Fruit fly (Drosophila melanogaster) whole organism, embryonic: ENCODE data around the gene Doc2.

Experiments used
- Atf-2 ChIP-seq: fragments of 200-800 bp; sonication (Bioruptor generic); optimal IDR thresholded peaks from 2 replicates; lab custom pipeline; 2016; ENCODE audit warnings: missing biosample characterization, missing genetic modification characterization
- Bteb2 ChIP-seq: fragments of 200-800 bp; sonication (Bioruptor generic); optimal IDR thresholded peaks from 2 replicates; lab custom pipeline; 2016; ENCODE audit warnings: missing biosample characterization, missing genetic modification characterization
- CG11247 ChIP-seq: fragments of 200-800 bp; sonication (Bioruptor generic); IDR thresholded peaks from 2 replicates; pipeline ENCODE4 v1.3.6; 2022; ENCODE audit warnings: missing biosample characterization, missing genetic modification characterization
- CG11504 ChIP-seq: fragments of 200-800 bp; sonication (Bioruptor generic); optimal IDR thresholded peaks from 3 replicates; lab custom pipeline; 2019; ENCODE audit warnings: missing biosample characterization, mild to moderate bottlenecking, missing genetic modification characterization, moderate library complexity
- CG12659 ChIP-seq: fragments of 200-800 bp; sonication (Bioruptor generic); optimal IDR thresholded peaks from 3 replicates; lab custom pipeline; 2017; ENCODE audit warnings: mild to moderate bottlenecking, missing biosample characterization, missing genetic modification reagents, missing genetic modification characterization
- CG14441 ChIP-seq: fragments of 200-800 bp; sonication (Bioruptor generic); IDR thresholded peaks from 2 replicates; pipeline ENCODE4 v1.3.6; 2022; ENCODE audit warnings: missing biosample characterization, missing genetic modification characterization
- CG14860 ChIP-seq: fragments of 200-800 bp; sonication (Bioruptor generic); IDR thresholded peaks from 3 replicates; pipeline ENCODE4 v1.3.6; 2022; ENCODE audit warnings: missing biosample characterization, missing genetic modification characterization; ENCODE audit not compliant: partially characterized antibody
- CG14965 ChIP-seq: fragments of 200-800 bp; sonication (Bioruptor generic); optimal IDR thresholded peaks from 2 replicates; lab custom pipeline; 2016; ENCODE audit warnings: missing biosample characterization, missing genetic modification characterization, borderline replicate concordance
- CG15269 ChIP-seq: fragments of 200-800 bp; sonication (Bioruptor generic); optimal IDR thresholded peaks from 2 replicates; lab custom pipeline; 2018; ENCODE audit warnings: missing biosample characterization, mild to moderate bottlenecking, missing genetic modification characterization, moderate library complexity
- CG15514 ChIP-seq: fragments of 200-800 bp; sonication (Bioruptor generic); optimal IDR thresholded peaks from 3 replicates; lab custom pipeline; 2017; ENCODE audit warnings: missing biosample characterization, missing genetic modification characterization, mild to moderate bottlenecking, moderate library complexity, missing genetic modification reagents
- CG1603 ChIP-seq: fragments of 200-800 bp; sonication (Bioruptor generic); optimal IDR thresholded peaks from 2 replicates; lab custom pipeline; 2019; ENCODE audit warnings: missing biosample characterization, mild to moderate bottlenecking, missing genetic modification characterization, moderate library complexity
- CG17186 ChIP-seq: fragments of 200-800 bp; sonication (Bioruptor generic); optimal IDR thresholded peaks from 3 replicates; lab custom pipeline; 2017; ENCODE audit warnings: missing biosample characterization, missing genetic modification reagents, missing genetic modification characterization
- CG3281 ChIP-seq: fragments of 200-800 bp; sonication (Bioruptor generic); optimal IDR thresholded peaks from 3 replicates; lab custom pipeline; 2017; ENCODE audit warnings: missing biosample characterization, mild to moderate bottlenecking, missing genetic modification characterization
- CG3847 ChIP-seq: fragments of 200-800 bp; sonication (Bioruptor generic); IDR thresholded peaks from 2 replicates; pipeline ENCODE4 v1.3.6; 2022; ENCODE audit warnings: missing biosample characterization, missing genetic modification characterization
- CG4424 ChIP-seq: fragments of 200-800 bp; sonication (Bioruptor generic); optimal IDR thresholded peaks from 3 replicates; lab custom pipeline; 2016; ENCODE audit warnings: missing biosample characterization, missing genetic modification characterization
- CG5245 ChIP-seq: fragments of 200-800 bp; sonication (Bioruptor generic); optimal IDR thresholded peaks from 3 replicates; lab custom pipeline; 2016; ENCODE audit warnings: missing biosample characterization, missing genetic modification characterization
- CG7963 ChIP-seq: fragments of 200-800 bp; sonication (Bioruptor generic); IDR thresholded peaks from 3 replicates; pipeline ENCODE4 v1.3.6; 2022; ENCODE audit warnings: missing biosample characterization, missing genetic modification characterization; ENCODE audit not compliant: partially characterized antibody
- CG8359 ChIP-seq: fragments of 200-800 bp; sonication (Bioruptor generic); optimal IDR thresholded peaks from 2 replicates; lab custom pipeline; 2017; ENCODE audit warnings: missing biosample characterization, mild to moderate bottlenecking, missing genetic modification characterization, borderline replicate concordance
- CG8944 ChIP-seq: fragments of 200-800 bp; sonication (Bioruptor generic); optimal IDR thresholded peaks from 3 replicates; lab custom pipeline; 2016; ENCODE audit warnings: missing biosample characterization, missing genetic modification characterization
- Dfd ChIP-seq, 2 experiments: fragments of >200 bp; optimal IDR thresholded peaks; 2 replicates each; lab custom pipeline; 2017; ENCODE audit warnings: missing biosample characterization in 2 of 2, missing genetic modification characterization in 2 of 2
- Dll ChIP-seq: fragments of 200-800 bp; sonication (Bioruptor generic); IDR thresholded peaks from 4 replicates; pipeline ENCODE4 v1.3.6; 2022; ENCODE audit warnings: missing biosample characterization, missing genetic modification characterization; ENCODE audit not compliant: partially characterized antibody
- HLHmδ ChIP-seq: fragments of 200-800 bp; sonication (Bioruptor generic); optimal IDR thresholded peaks from 2 replicates; lab custom pipeline; 2018; ENCODE audit warnings: missing biosample characterization, mild to moderate bottlenecking, missing genetic modification characterization, moderate library complexity
- Hand ChIP-seq: fragments of 200-800 bp; sonication (Bioruptor generic); optimal IDR thresholded peaks from 2 replicates; lab custom pipeline; 2017; ENCODE audit warnings: mild to moderate bottlenecking, missing biosample characterization, missing genetic modification reagents, missing genetic modification characterization
- MBD-R2 ChIP-seq: fragments of 200-800 bp; sonication (Bioruptor generic); IDR thresholded peaks from 2 replicates; pipeline ENCODE4 v1.3.6; 2022; ENCODE audit warnings: missing biosample characterization, missing genetic modification characterization
- Nf-YA ChIP-seq: fragments of 200-800 bp; sonication (Bioruptor generic); IDR thresholded peaks from 2 replicates; pipeline ENCODE4 v1.3.6; 2022; ENCODE audit warnings: missing biosample characterization, missing genetic modification characterization
- Poxn ChIP-seq: fragments of 200-800 bp; sonication (Bioruptor generic); IDR thresholded peaks from 2 replicates; pipeline ENCODE4 v1.3.6; 2022; ENCODE audit warnings: missing biosample characterization, missing genetic modification characterization
- al ChIP-seq: fragments of 200-800 bp; sonication (Bioruptor generic); IDR thresholded peaks from 2 replicates; pipeline ENCODE4 v1.3.6; 2022; ENCODE audit warnings: missing biosample characterization, missing genetic modification characterization
- br ChIP-seq: fragments of >200 bp; optimal IDR thresholded peaks from 2 replicates; lab custom pipeline; 2017
- cas ChIP-seq: fragments of 200-800 bp; sonication (Bioruptor generic); IDR thresholded peaks from 2 replicates; pipeline ENCODE4 v1.3.6; 2022; ENCODE audit warnings: missing biosample characterization, missing genetic modification characterization
- corto ChIP-seq: fragments of 200-800 bp; sonication (Bioruptor generic); optimal IDR thresholded peaks from 2 replicates; lab custom pipeline; 2016; ENCODE audit warnings: missing biosample characterization, mild to moderate bottlenecking, missing genetic modification characterization, moderate library complexity
- croc ChIP-seq: fragments of 200-800 bp; sonication (Bioruptor generic); conservative IDR thresholded peaks from 3 replicates; pipeline ENCODE4 v1.3.6; 2022; ENCODE audit warnings: missing biosample characterization, missing genetic modification characterization
- fd96Cb ChIP-seq: fragments of 200-800 bp; sonication (Bioruptor generic); optimal IDR thresholded peaks from 2 replicates; lab custom pipeline; 2018; ENCODE audit warnings: missing biosample characterization, mild to moderate bottlenecking, missing genetic modification characterization, moderate library complexity
- fru ChIP-seq: fragments of >200 bp; optimal IDR thresholded peaks from 2 replicates; lab custom pipeline; 2017
- fu2 ChIP-seq: fragments of 200-800 bp; sonication (Bioruptor generic); optimal IDR thresholded peaks from 2 replicates; lab custom pipeline; 2016; ENCODE audit warnings: missing biosample characterization, missing genetic modification characterization
- grau ChIP-seq: fragments of 200-800 bp; optimal IDR thresholded peaks from 3 replicates; lab custom pipeline; 2019; ENCODE audit warnings: missing biosample characterization, mild to moderate bottlenecking, missing genetic modification characterization, moderate library complexity
- gro ChIP-seq: fragments of 200-800 bp; sonication (Bioruptor generic); optimal IDR thresholded peaks from 2 replicates; lab custom pipeline; 2016; ENCODE audit warnings: missing biosample characterization, missing genetic modification characterization
- hbn ChIP-seq: fragments of 200-800 bp; sonication (Bioruptor generic); IDR thresholded peaks from 2 replicates; pipeline ENCODE4 v1.3.6; 2022; ENCODE audit warnings: missing biosample characterization, missing genetic modification characterization; ENCODE audit not compliant: partially characterized antibody
- insv ChIP-seq, 2 experiments: fragments of 200-800 bp; sonication (Bioruptor generic); optimal IDR thresholded peaks; 3 replicates each; lab custom pipeline; 2016 to 2018; ENCODE audit warnings: missing biosample characterization in 2 of 2, missing genetic modification characterization in 2 of 2
- luna ChIP-seq: fragments of 200-800 bp; sonication (Bioruptor generic); optimal IDR thresholded peaks from 2 replicates; lab custom pipeline; 2016; ENCODE audit warnings: missing biosample characterization, missing genetic modification characterization
- mam ChIP-seq: fragments of 200-800 bp; sonication (Bioruptor generic); optimal IDR thresholded peaks from 3 replicates; lab custom pipeline; 2016; ENCODE audit warnings: missing biosample characterization, missing genetic modification characterization
- mirr ChIP-seq: fragments of 200-800 bp; sonication (Bioruptor generic); optimal IDR thresholded peaks from 3 replicates; lab custom pipeline; 2018; ENCODE audit warnings: missing biosample characterization, mild to moderate bottlenecking, missing genetic modification characterization
- mld ChIP-seq: fragments of 200-800 bp; sonication (Bioruptor generic); IDR thresholded peaks from 3 replicates; pipeline ENCODE4 v1.3.6; 2022; ENCODE audit warnings: missing biosample characterization, missing genetic modification characterization; ENCODE audit not compliant: partially characterized antibody
- nerfin-1 ChIP-seq: fragments of 200-800 bp; sonication (Bioruptor generic); optimal IDR thresholded peaks from 3 replicates; lab custom pipeline; 2019; ENCODE audit warnings: missing biosample characterization, mild to moderate bottlenecking, missing genetic modification characterization, moderate library complexity
- nerfin-2 ChIP-seq: fragments of 200-800 bp; sonication (Bioruptor generic); IDR thresholded peaks from 2 replicates; pipeline ENCODE4 v1.3.6; 2022; ENCODE audit warnings: missing biosample characterization, missing genetic modification characterization; ENCODE audit not compliant: partially characterized antibody
- nom ChIP-seq: fragments of 200-800 bp; sonication (Bioruptor generic); optimal IDR thresholded peaks from 2 replicates; lab custom pipeline; 2017; ENCODE audit warnings: missing biosample characterization, missing genetic modification characterization, mild to moderate bottlenecking, moderate library complexity, missing genetic modification reagents
- odd ChIP-seq: fragments of 200-800 bp; sonication (Bioruptor generic); optimal IDR thresholded peaks from 2 replicates; lab custom pipeline; 2017; ENCODE audit warnings: missing biosample characterization, mild to moderate bottlenecking, missing genetic modification characterization
- onecut ChIP-seq: fragments of 200-800 bp; sonication (Bioruptor generic); IDR thresholded peaks from 2 replicates; pipeline ENCODE4 v1.3.6; 2022; ENCODE audit warnings: missing biosample characterization, missing genetic modification characterization
- pnt ChIP-seq: fragments of 200-800 bp; sonication (Bioruptor generic); optimal IDR thresholded peaks from 3 replicates; lab custom pipeline; 2016; ENCODE audit warnings: missing biosample characterization, missing genetic modification characterization
- tio ChIP-seq: fragments of 200-800 bp; sonication (Bioruptor generic); optimal IDR thresholded peaks from 2 replicates; lab custom pipeline; 2017; ENCODE audit warnings: missing biosample characterization, missing genetic modification characterization, inconsistent platforms
- usp ChIP-seq: fragments of >200 bp; optimal IDR thresholded peaks from 2 replicates; lab custom pipeline; 2017; ENCODE audit warnings: missing biosample characterization, missing genetic modification characterization
- wor ChIP-seq: fragments of 200-800 bp; sonication (Bioruptor generic); IDR thresholded peaks from 2 replicates; pipeline ENCODE4 v1.3.6; 2022; ENCODE audit warnings: missing biosample characterization, missing genetic modification characterization
- yki ChIP-seq: fragments of >200 bp; optimal IDR thresholded peaks from 3 replicates; lab custom pipeline; 2018

The Doc2 gene

dm6 chr3L:9028057-9028456, 9.0 kb upstream of the Doc2 start (continued):
- TF ChIP-seq usp (GFP tag; lab: Kevin White, UChicago) (no peak), CG11504 (tag; lab: Kevin White, UChicago) (peak; percentile 60), CG7963 (no peak), nom (GFP tag; lab: Kevin White, UChicago) (no peak), odd (no peak), CG4424 (peak; percentile 54), MBD-R2 (GFP tag; lab: Robert Waterston, UW) (no peak), tio (GFP tag; lab: Kevin White, UChicago) (no peak), Bteb2 (GFP tag; lab: Kevin White, UChicago) (no peak), CG5245 (peak; percentile 0), CG15514 (GFP tag; lab: Kevin White, UChicago) (no peak), Atf-2 (GFP tag; lab: Kevin White, UChicago) (peak; percentile 44), hbn (GFP tag; lab: Robert Waterston, UW) (no peak), CG15269 (tag; lab: Kevin White, UChicago) (peak; percentile 30), al (GFP tag; lab: Robert Waterston, UW) (no peak), CG12659 (no peak), HLHmδ (no peak), CG3281 (GFP tag; lab: Kevin White, UChicago) (no peak), yki (lab: Kevin White, UChicago) (no peak), fu2 (GFP tag; lab: Kevin White, UChicago) (no peak), croc (GFP tag; lab: Robert Waterston, UW) (no peak; the same call in 1 of the 3 replicates), corto (GFP tag; lab: Kevin White, UChicago) (no peak), luna (GFP tag; lab: Kevin White, UChicago) (no peak), onecut (GFP tag; lab: Robert Waterston, UW) (no peak), CG8359 (GFP tag; lab: Kevin White, UChicago) (no peak), CG8944 (peak; percentile 27), gro (no peak), Nf-YA (GFP tag; lab: Robert Waterston, UW) (no peak), CG14860 (no peak), pnt (GFP tag; lab: Kevin White, UChicago) (no peak), CG17186 (GFP tag; lab: Kevin White, UChicago) (no peak), Dfd (GFP tag; optimal IDR thresholded peaks at IDR 0.05; lab: Kevin White, UChicago) (no peak), fd96Cb (tag; lab: Kevin White, UChicago) (peak; percentile 42), insv (GFP tag; optimal IDR thresholded peaks at IDR 0.05; lab: Kevin White, UChicago) (no peak), nerfin-2 (no peak), Poxn (GFP tag; lab: Robert Waterston, UW) (no peak), br (no peak), CG14441 (GFP tag; lab: Robert Waterston, UW) (no peak), mam (no peak), Hand (GFP tag; lab: Kevin White, UChicago) (no peak), wor (GFP tag; lab: Robert Waterston, UW) (no peak), grau (tag; lab: Kevin White, UChicago) (peak; percentile 58), cas (no peak), CG1603 (tag; lab: Kevin White, UChicago) (peak; percentile 57), mld (no peak), nerfin-1 (tag; lab: Kevin White, UChicago) (no peak), fru (lab: Kevin White, UChicago) (no peak), CG14965 (GFP tag; lab: Kevin White, UChicago) (no peak), CG3847 (no peak), CG11247 (GFP tag; lab: Robert Waterston, UW) (no peak), Dll (GFP tag; lab: Robert Waterston, UW) (no peak), mirr (no peak)
